Fruit fly (Drosophila melanogaster) whole organism, embryonic: ENCODE data around the gene CG9577.

Source experiments
- BEAF-32 ChIP-seq: fragments of 200-800 bp; sonication (Bioruptor generic); optimal IDR thresholded peaks from 3 replicates; lab custom pipeline; 2017; ENCODE audit warnings: missing biosample characterization, missing genetic modification characterization, mild to moderate bottlenecking, moderate library complexity, missing genetic modification reagents
- Blimp-1 ChIP-seq: fragments of 200-800 bp; sonication (Bioruptor generic); optimal IDR thresholded peaks from 3 replicates; lab custom pipeline; 2018; ENCODE audit warnings: missing biosample characterization, missing genetic modification characterization, mild to moderate bottlenecking, moderate library complexity, missing genetic modification reagents
- C15 ChIP-seq: fragments of 200-800 bp; sonication (Bioruptor generic); IDR thresholded peaks from 3 replicates; pipeline ENCODE4 v1.3.6; 2022; ENCODE audit warnings: missing biosample characterization, missing genetic modification characterization
- CG14965 ChIP-seq: fragments of 200-800 bp; sonication (Bioruptor generic); optimal IDR thresholded peaks from 2 replicates; lab custom pipeline; 2016; ENCODE audit warnings: missing biosample characterization, missing genetic modification characterization, borderline replicate concordance
- CG16779 ChIP-seq: fragments of 200-800 bp; sonication (Bioruptor generic); IDR thresholded peaks from 2 replicates; pipeline ENCODE4 v1.3.6; 2022; ENCODE audit warnings: missing biosample characterization, missing genetic modification characterization
- CG16815 ChIP-seq: fragments of 200-800 bp; sonication (Bioruptor generic); optimal IDR thresholded peaks from 3 replicates; lab custom pipeline; 2017; ENCODE audit warnings: missing biosample characterization, mild to moderate bottlenecking, missing genetic modification characterization
- CG17802 ChIP-seq: fragments of 200-800 bp; sonication (Bioruptor generic); optimal IDR thresholded peaks from 2 replicates; lab custom pipeline; 2018; ENCODE audit warnings: missing biosample characterization, mild to moderate bottlenecking, missing genetic modification characterization, moderate library complexity
- CG2120 ChIP-seq: fragments of 200-800 bp; sonication (Bioruptor generic); optimal IDR thresholded peaks from 3 replicates; lab custom pipeline; 2016; ENCODE audit warnings: missing biosample characterization, missing genetic modification characterization
- CG31441 ChIP-seq: fragments of 200-800 bp; sonication (Bioruptor generic); IDR thresholded peaks from 2 replicates; pipeline ENCODE4 v1.3.6; 2022; ENCODE audit warnings: missing biosample characterization, missing genetic modification characterization
- CG3163 ChIP-seq: fragments of 200-800 bp; sonication (Bioruptor generic); optimal IDR thresholded peaks from 3 replicates; lab custom pipeline; 2016; ENCODE audit warnings: missing biosample characterization, missing genetic modification characterization
- CG33213 ChIP-seq: fragments of 200-800 bp; sonication (Bioruptor generic); optimal IDR thresholded peaks from 3 replicates; lab custom pipeline; 2016; ENCODE audit warnings: missing biosample characterization, missing genetic modification characterization
- CG3407 ChIP-seq: fragments of 200-800 bp; sonication (Bioruptor generic); optimal IDR thresholded peaks from 2 replicates; lab custom pipeline; 2018; ENCODE audit warnings: missing biosample characterization, mild to moderate bottlenecking, missing genetic modification characterization
- CG3847 ChIP-seq: fragments of 200-800 bp; sonication (Bioruptor generic); IDR thresholded peaks from 2 replicates; pipeline ENCODE4 v1.3.6; 2022; ENCODE audit warnings: missing biosample characterization, missing genetic modification characterization
- CG42726 ChIP-seq: fragments of 200-800 bp; sonication (Bioruptor generic); IDR thresholded peaks from 2 replicates; pipeline ENCODE4 v1.3.6; 2022; ENCODE audit warnings: missing biosample characterization, missing genetic modification characterization; ENCODE audit not compliant: partially characterized antibody
- CG7963 ChIP-seq: fragments of 200-800 bp; sonication (Bioruptor generic); IDR thresholded peaks from 3 replicates; pipeline ENCODE4 v1.3.6; 2022; ENCODE audit warnings: missing biosample characterization, missing genetic modification characterization; ENCODE audit not compliant: partially characterized antibody
- CG7987 ChIP-seq: fragments of 200-800 bp; sonication (Bioruptor generic); optimal IDR thresholded peaks from 2 replicates; lab custom pipeline; 2018; ENCODE audit warnings: missing biosample characterization, mild to moderate bottlenecking, missing genetic modification characterization, moderate library complexity
- CG9932 ChIP-seq: fragments of 200-800 bp; sonication (Bioruptor generic); IDR thresholded peaks from 2 replicates; pipeline ENCODE4 v1.3.6; 2022; ENCODE audit warnings: missing biosample characterization, missing genetic modification characterization
- CoRest ChIP-seq: fragments of 200-800 bp; sonication (Bioruptor generic); optimal IDR thresholded peaks from 3 replicates; lab custom pipeline; 2018; ENCODE audit warnings: missing biosample characterization, mild to moderate bottlenecking, missing genetic modification characterization, moderate library complexity
- Deaf1 ChIP-seq: fragments of 200-800 bp; optimal IDR thresholded peaks from 3 replicates; lab custom pipeline; 2019; ENCODE audit warnings: missing biosample characterization, mild to moderate bottlenecking, missing genetic modification characterization, moderate library complexity
- Dp ChIP-seq: fragments of 200-800 bp; sonication (Bioruptor generic); optimal IDR thresholded peaks from 2 replicates; lab custom pipeline; 2018; ENCODE audit warnings: missing biosample characterization, mild to moderate bottlenecking, missing genetic modification characterization, moderate library complexity
- Dref ChIP-seq: fragments of 200-800 bp; sonication (Bioruptor generic); IDR thresholded peaks from 2 replicates; pipeline ENCODE4 v1.3.6; 2022; ENCODE audit warnings: missing biosample characterization, missing genetic modification characterization
- E2f2 ChIP-seq: fragments of 200-800 bp; sonication (Bioruptor generic); IDR thresholded peaks from 2 replicates; pipeline ENCODE4 v1.3.6; 2022; ENCODE audit warnings: missing biosample characterization, missing genetic modification characterization
- ERR ChIP-seq: fragments of 200-800 bp; sonication (Bioruptor generic); optimal IDR thresholded peaks from 2 replicates; lab custom pipeline; 2016; ENCODE audit warnings: missing biosample characterization, missing genetic modification characterization
- Fer3 ChIP-seq: fragments of 200-800 bp; sonication (Bioruptor generic); optimal IDR thresholded peaks from 2 replicates; lab custom pipeline; 2018; ENCODE audit warnings: missing biosample characterization, mild to moderate bottlenecking, missing genetic modification characterization, moderate library complexity
- HmgD ChIP-seq: fragments of 200-800 bp; sonication (Bioruptor generic); optimal IDR thresholded peaks from 3 replicates; lab custom pipeline; 2016; ENCODE audit warnings: missing biosample characterization, missing genetic modification characterization
- HmgZ ChIP-seq: fragments of 200-800 bp; sonication (Bioruptor generic); optimal IDR thresholded peaks from 2 replicates; lab custom pipeline; 2018; ENCODE audit warnings: missing biosample characterization, mild to moderate bottlenecking, missing genetic modification characterization
- Lpt ChIP-seq: fragments of >200 bp; optimal IDR thresholded peaks from 2 replicates; lab custom pipeline; 2018; ENCODE audit warnings: missing biosample characterization, missing genetic modification characterization
- MBD-R2 ChIP-seq: fragments of 200-800 bp; sonication (Bioruptor generic); IDR thresholded peaks from 2 replicates; pipeline ENCODE4 v1.3.6; 2022; ENCODE audit warnings: missing biosample characterization, missing genetic modification characterization
- Sin3A ChIP-seq: fragments of >200 bp; optimal IDR thresholded peaks from 2 replicates; lab custom pipeline; 2018
- Sry-δ ChIP-seq: fragments of 200-800 bp; sonication (Bioruptor generic); optimal IDR thresholded peaks from 2 replicates; lab custom pipeline; 2016; ENCODE audit warnings: missing biosample characterization, missing genetic modification characterization
- ab ChIP-seq: fragments of 200-800 bp; sonication (Bioruptor generic); optimal IDR thresholded peaks from 2 replicates; lab custom pipeline; 2016; ENCODE audit warnings: missing biosample characterization, missing genetic modification characterization
- ase ChIP-seq: fragments of 200-800 bp; sonication (Bioruptor generic); IDR thresholded peaks from 3 replicates; pipeline ENCODE4 v1.3.6; 2022; ENCODE audit warnings: missing biosample characterization, missing genetic modification characterization
- chinmo ChIP-seq: fragments of 200-800 bp; sonication (Bioruptor generic); IDR thresholded peaks from 4 replicates; pipeline ENCODE4 v1.3.6; 2022; ENCODE audit warnings: missing biosample characterization, missing genetic modification characterization; ENCODE audit not compliant: partially characterized antibody
- cwo ChIP-seq: fragments of 200-800 bp; sonication (Bioruptor generic); optimal IDR thresholded peaks from 3 replicates; lab custom pipeline; 2017; ENCODE audit warnings: missing biosample characterization, missing genetic modification characterization, mild to moderate bottlenecking, moderate library complexity, missing genetic modification reagents
- ftz-f1 ChIP-seq: fragments of 200-800 bp; sonication (Bioruptor generic); optimal IDR thresholded peaks from 2 replicates; lab custom pipeline; 2016; ENCODE audit warnings: missing biosample characterization, missing genetic modification characterization
- gfzf ChIP-seq: fragments of 200-800 bp; sonication (Bioruptor generic); optimal IDR thresholded peaks from 2 replicates; lab custom pipeline; 2016; ENCODE audit warnings: missing biosample characterization, mild to moderate bottlenecking, missing genetic modification characterization, moderate library complexity
- grn ChIP-seq: fragments of 200-800 bp; sonication (Bioruptor generic); optimal IDR thresholded peaks from 3 replicates; lab custom pipeline; 2017; ENCODE audit warnings: missing biosample characterization, missing genetic modification characterization
- gro ChIP-seq: fragments of 200-800 bp; sonication (Bioruptor generic); optimal IDR thresholded peaks from 2 replicates; lab custom pipeline; 2016; ENCODE audit warnings: missing biosample characterization, missing genetic modification characterization
- hbn ChIP-seq: fragments of 200-800 bp; sonication (Bioruptor generic); IDR thresholded peaks from 2 replicates; pipeline ENCODE4 v1.3.6; 2022; ENCODE audit warnings: missing biosample characterization, missing genetic modification characterization; ENCODE audit not compliant: partially characterized antibody
- knrl ChIP-seq: fragments of 200-800 bp; sonication (Bioruptor generic); IDR thresholded peaks from 3 replicates; pipeline ENCODE4 v1.3.6; 2022; ENCODE audit warnings: missing biosample characterization, missing genetic modification characterization; ENCODE audit not compliant: partially characterized antibody
- nerfin-2 ChIP-seq: fragments of 200-800 bp; sonication (Bioruptor generic); IDR thresholded peaks from 2 replicates; pipeline ENCODE4 v1.3.6; 2022; ENCODE audit warnings: missing biosample characterization, missing genetic modification characterization; ENCODE audit not compliant: partially characterized antibody
- prd ChIP-seq, 3 experiments: fragments of >200 bp in 2 of 3; fragments of 200-800 bp in 1 of 3; sonication (Bioruptor generic) in 1 of 3; optimal IDR thresholded peaks in 2 of 3; IDR thresholded peaks in 1 of 3; 2 replicates in 2 of 3; 3 replicates in 1 of 3; pipeline versions ENCODE4 v1.3.6 to Lab custom; 2017 to 2022; ENCODE audit warnings: missing biosample characterization in 1 of 3, missing genetic modification characterization in 1 of 3
- pzg ChIP-seq: fragments of 200-800 bp; sonication (Bioruptor generic); optimal IDR thresholded peaks from 3 replicates; lab custom pipeline; 2018; ENCODE audit warnings: missing biosample characterization, mild to moderate bottlenecking, missing genetic modification characterization, moderate library complexity
- shn ChIP-seq: fragments of 200-800 bp; sonication (Bioruptor generic); optimal IDR thresholded peaks from 3 replicates; lab custom pipeline; 2016; ENCODE audit warnings: missing biosample characterization, missing genetic modification characterization
- stwl ChIP-seq: fragments of 200-800 bp; sonication (Bioruptor generic); optimal IDR thresholded peaks from 3 replicates; lab custom pipeline; 2018; ENCODE audit warnings: missing biosample characterization, mild to moderate bottlenecking, missing genetic modification characterization, moderate library complexity
- tna ChIP-seq: fragments of 200-800 bp; sonication (Bioruptor generic); IDR thresholded peaks from 2 replicates; pipeline ENCODE4 v1.3.6; 2022; ENCODE audit warnings: missing biosample characterization, missing genetic modification characterization; ENCODE audit not compliant: partially characterized antibody
- vfl ChIP-seq: fragments of 200-800 bp; sonication (Bioruptor generic); optimal IDR thresholded peaks from 2 replicates; lab custom pipeline; 2016; ENCODE audit warnings: missing biosample characterization, missing genetic modification characterization
- vnd ChIP-seq: fragments of 200-800 bp; sonication (Bioruptor generic); IDR thresholded peaks from 3 replicates; pipeline ENCODE4 v1.3.6; 2022; ENCODE audit warnings: missing biosample characterization, missing genetic modification characterization; ENCODE audit not compliant: partially characterized antibody
- wdn ChIP-seq: fragments of 200-800 bp; sonication (Bioruptor generic); IDR thresholded peaks from 2 replicates; pipeline ENCODE4 v1.3.6; 2022; ENCODE audit warnings: missing biosample characterization, missing genetic modification characterization

CG9577 gene

DNA sequence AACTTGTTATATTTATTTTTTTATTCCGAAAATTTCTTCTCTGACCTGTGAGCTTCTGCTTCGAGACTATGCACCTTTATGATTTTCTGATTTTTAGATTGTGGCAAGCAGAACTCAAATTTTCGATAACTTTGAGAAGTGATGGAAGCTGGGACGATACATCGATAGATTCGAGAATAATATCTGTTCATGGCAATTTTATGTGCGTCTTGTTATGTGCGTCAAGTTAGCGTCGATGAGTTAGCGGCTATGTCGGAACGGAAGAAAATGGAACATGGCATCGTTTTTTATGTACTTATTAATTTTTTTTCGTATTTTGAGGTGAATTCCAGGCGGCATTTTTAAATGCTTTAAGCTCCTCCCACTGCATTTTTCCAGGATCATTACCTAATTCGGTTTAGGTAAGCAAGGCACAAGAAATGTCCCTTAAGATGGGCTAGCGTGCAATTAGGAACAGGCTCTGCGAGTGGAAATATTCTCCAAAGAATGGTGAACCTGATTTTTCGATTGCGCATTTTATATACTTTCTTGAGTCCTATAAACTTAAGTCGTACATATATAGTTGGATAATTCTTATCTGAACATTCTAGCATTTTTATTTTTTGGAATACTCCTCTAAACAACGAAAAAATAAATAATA is 580 bp upstream of the CG9577 start, which contains the start of gene Phf7 (continued):
- TF ChIP-seq gfzf (GFP tag; lab: Kevin White, UChicago) (peak; percentile 36), Fer3 (tag; lab: Kevin White, UChicago) (no peak), pzg (peak; percentile 85), Blimp-1 (GFP tag; lab: Kevin White, UChicago) (no peak), Sry-δ (GFP tag; lab: Kevin White, UChicago) (peak; percentile 94), Lpt (GFP tag; lab: Kevin White, UChicago) (no peak), CoRest (tag; lab: Kevin White, UChicago) (peak; percentile 23), chinmo (GFP tag; lab: Robert Waterston, UW) (no peak), E2f2 (GFP tag; lab: Robert Waterston, UW) (peak; percentile 79), wdn (no peak), tna (GFP tag; lab: Robert Waterston, UW) (peak; percentile 48; the same call in 1 of the 2 replicates), CG2120 (GFP tag; lab: Kevin White, UChicago) (peak; percentile 8), CG14965 (GFP tag; lab: Kevin White, UChicago) (no peak), grn (GFP tag; lab: Kevin White, UChicago) (no peak), CG7987 (GFP tag; lab: Kevin White, UChicago) (no peak), prd (optimal IDR thresholded peaks at IDR 0.05; lab: Kevin White, UChicago) (no peak), prd (GFP tag; IDR thresholded peaks at IDR 0.05; lab: Robert Waterston, UW) (no peak), CG16815 (GFP tag; lab: Kevin White, UChicago) (no peak), CG7963 (GFP tag; lab: Robert Waterston, UW) (peak; percentile 52; the same call in 1 of the 3 replicates), CG3163 (no peak), knrl (peak; percentile 81), ERR (GFP tag; lab: Kevin White, UChicago) (no peak), CG16779 (GFP tag; lab: Robert Waterston, UW) (no peak), vnd (peak; percentile 77), C15 (GFP tag; lab: Robert Waterston, UW) (no peak), hbn (GFP tag; lab: Robert Waterston, UW) (peak; percentile 58), HmgD (GFP tag; lab: Kevin White, UChicago) (peak; percentile 34), Sin3A (lab: Kevin White, UChicago) (peak; percentile 65), BEAF-32 (peak; percentile 83), CG17802 (peak; percentile 49), gro (no peak), vfl (GFP tag; lab: Kevin White, UChicago) (no peak), CG3847 (0 out of 2 replicates have a peak, but pooled peaks have one; percentile 12), HmgZ (peak; percentile 1), CG3407 (no peak), ftz-f1 (GFP tag; lab: Kevin White, UChicago) (no peak), cwo (GFP tag; lab: Kevin White, UChicago) (no peak), ase (GFP tag; lab: Robert Waterston, UW) (no peak), Dp (GFP tag; lab: Kevin White, UChicago) (peak; percentile 64), shn (no peak), Deaf1 (tag; lab: Kevin White, UChicago) (no peak), MBD-R2 (GFP tag; lab: Robert Waterston, UW) (peak; percentile 29; the same call in 1 of the 2 replicates), Dref (GFP tag; lab: Robert Waterston, UW) (peak; percentile 85), CG42726 (GFP tag; lab: Robert Waterston, UW) (peak; percentile 85), CG33213 (GFP tag; lab: Kevin White, UChicago) (peak; percentile 52), CG9932 (GFP tag; lab: Robert Waterston, UW) (peak; percentile 40; the same call in 1 of the 2 replicates), ab (GFP tag; lab: Kevin White, UChicago) (no peak), nerfin-2 (GFP tag; lab: Robert Waterston, UW) (peak; percentile 39; the same call in 1 of the 2 replicates), CG31441 (GFP tag; lab: Robert Waterston, UW) (no peak), stwl (tag; lab: Kevin White, UChicago) (peak; percentile 74)
